Worm (Caenorhabditis elegans) whole organism, L1 larva: Measurements from ENCODE around the gene C23F12.3.

ENCODE experiments used
- fkh-10 ChIP-seq: sonication (generic microtip); optimal IDR thresholded peaks from 2 replicates; lab custom pipeline; 2017; ENCODE audit warnings: missing biosample characterization, missing genetic modification reagents, missing genetic modification characterization
- lin-13 ChIP-seq: fragments of 150-350 bp; optimal IDR thresholded peaks from 2 replicates; lab custom pipeline; 2014; ENCODE audit warnings: missing biosample characterization, missing genetic modification reagents, missing genetic modification characterization
- nhr-12 ChIP-seq: sonication (generic microtip); optimal IDR thresholded peaks from 2 replicates; lab custom pipeline; 2017; ENCODE audit warnings: missing biosample characterization, missing genetic modification characterization

DNA sequence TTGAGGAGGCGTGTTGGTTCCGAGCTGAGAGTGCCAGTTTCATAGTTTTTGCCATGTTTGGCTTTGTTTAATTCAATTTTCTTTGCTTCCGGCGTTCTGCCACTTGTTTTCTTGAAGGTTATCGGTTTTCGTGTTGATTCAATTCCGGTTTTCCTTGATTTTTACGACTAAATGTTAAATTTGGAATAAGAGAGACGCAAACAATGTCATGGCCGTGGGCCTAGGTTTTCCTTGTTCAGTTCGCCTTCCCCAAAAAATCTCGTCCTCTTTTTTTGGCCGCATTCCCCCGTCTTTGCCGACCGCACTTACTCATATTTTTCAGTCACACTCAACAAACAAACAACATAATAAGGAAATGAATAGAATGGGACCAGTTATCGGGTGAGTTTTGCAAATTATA lies 2.3 kb downstream of the C23F12.3 start, which contains the start of gene C23F12.9:
- no peak for TF ChIP-seq lin-13 (GFP tag; lab: Kevin White, UChicago)
- no peak for TF ChIP-seq fkh-10 (GFP tag; lab: Kevin White, UChicago)
- TF ChIP-seq nhr-12 (tag; lab: Kevin White, UChicago): no peak
